Fruit fly (Drosophila melanogaster): ENCODE measurements around the gene ATP7.

The ATP7 gene

dm6 chrX:11823003-11823402 lies 31.8 kb upstream of the ATP7 start (continued):
- TF ChIP-seq CG11762 (GFP tag; optimal IDR thresholded peaks at IDR 0.05; ENCODE audit: insufficient read depth), result peak; percentile 26
- peak; percentile 17 for TF ChIP-seq CG3032 (tag; optimal IDR thresholded peaks at IDR 0.05)
- no peak for TF ChIP-seq Met (GFP tag; optimal IDR thresholded peaks at IDR 0.05)
- TF ChIP-seq Lpt (GFP tag; optimal IDR thresholded peaks at IDR 0.05), result peak; percentile 11
- no peak for TF ChIP-seq fkh (GFP tag; optimal IDR thresholded peaks at IDR 0.05)
- no peak for TF ChIP-seq svp (GFP tag)
- no peak for TF ChIP-seq Gug (GFP tag; IDR thresholded peaks at IDR 0.05)

- TF ChIP-seq CG6276 (GFP tag; optimal IDR thresholded peaks at IDR 0.05), result no peak
- no peak for TF ChIP-seq CG4318 (GFP tag; optimal IDR thresholded peaks at IDR 0.05)
- no peak for TF ChIP-seq CG10631 (GFP tag; optimal IDR thresholded peaks at IDR 0.05)
- no peak for TF ChIP-seq topi (GFP tag; optimal IDR thresholded peaks at IDR 0.05)
- no peak for TF ChIP-seq CG15336 (GFP tag; IDR thresholded peaks at IDR 0.05)
- no peak for TF ChIP-seq OdsH (GFP tag; optimal IDR thresholded peaks at IDR 0.05)
- no peak for TF ChIP-seq fd85E (GFP tag; optimal IDR thresholded peaks at IDR 0.05)
- TF ChIP-seq Lpt (GFP tag; optimal IDR thresholded peaks at IDR 0.05), result no peak
- no peak for TF ChIP-seq Ets96B (tag; optimal IDR thresholded peaks at IDR 0.05)
Observed at dm6 chrX:11828336-11829007, 26.4 kb upstream of the ATP7 start.

- TF ChIP-seq CG34406 (GFP tag; optimal IDR thresholded peaks at IDR 0.05), result no peak
- TF ChIP-seq CG11762 (GFP tag; optimal IDR thresholded peaks at IDR 0.05; ENCODE audit: insufficient read depth), result no peak
- no peak for TF ChIP-seq acj6 (GFP tag; optimal IDR thresholded peaks at IDR 0.05)
Observed at dm6 chrX:11837926-11838325, 16.9 kb upstream of the ATP7 start, which contains the start of gene CG15741. Gene CG15741, minus strand, starts transcription at chrX:11838026.

- no peak for TF ChIP-seq lz (GFP tag; optimal IDR thresholded peaks at IDR 0.05)
- no peak for TF ChIP-seq CG6808 (GFP tag; optimal IDR thresholded peaks at IDR 0.05)
- TF ChIP-seq svp (GFP tag), result no peak
- TF ChIP-seq achi (GFP tag; optimal IDR thresholded peaks at IDR 0.05), result no peak
- TF ChIP-seq Sox14 (GFP tag; optimal IDR thresholded peaks at IDR 0.05), result no peak
- no peak for TF ChIP-seq Met (GFP tag; optimal IDR thresholded peaks at IDR 0.05)
Observed at dm6 chrX:11839308-11839707, 15.5 kb upstream of the ATP7 start, which contains the start of gene Cyp28c1. Gene Cyp28c1, plus strand, starts transcription at chrX:11839608.

- no peak for TF ChIP-seq CG15336 (GFP tag; IDR thresholded peaks at IDR 0.05)
- TF ChIP-seq Eip78C (GFP tag), result peak; percentile 14
- no peak for TF ChIP-seq Met (GFP tag; optimal IDR thresholded peaks at IDR 0.05)
- TF ChIP-seq CG6808 (GFP tag; optimal IDR thresholded peaks at IDR 0.05), result no peak
- TF ChIP-seq fkh (GFP tag; optimal IDR thresholded peaks at IDR 0.05), result no peak
- TF ChIP-seq achi (GFP tag; optimal IDR thresholded peaks at IDR 0.05), result no peak
- TF ChIP-seq esn (GFP tag; optimal IDR thresholded peaks at IDR 0.05), result no peak
Observed at dm6 chrX:11841702-11842378, 13.0 kb upstream of the ATP7 start.

- no peak for TF ChIP-seq lz (GFP tag; optimal IDR thresholded peaks at IDR 0.05)
- peak; percentile 1 for TF ChIP-seq OdsH (GFP tag; optimal IDR thresholded peaks at IDR 0.05)
- no peak for TF ChIP-seq CG7368 (GFP tag; optimal IDR thresholded peaks at IDR 0.05)
- TF ChIP-seq CG15336 (GFP tag; IDR thresholded peaks at IDR 0.05), result peak; percentile 36
- no peak for TF ChIP-seq CG34406 (GFP tag; optimal IDR thresholded peaks at IDR 0.05)
- TF ChIP-seq Eip78C (GFP tag), result peak; percentile 68
- TF ChIP-seq Hr4 (GFP tag; optimal IDR thresholded peaks at IDR 0.05), result peak; percentile 4
- 0 out of 3 replicates have a peak, but pooled peaks have one; percentile 24 for TF ChIP-seq CG6163 (GFP tag; IDR thresholded peaks at IDR 0.05)
Observed at dm6 chrX:11846049-11846718, 8.6 kb upstream of the ATP7 start, which contains the start of gene CG15740. Gene CG15740, minus strand, starts transcription at chrX:11846099.

All from whole organism, prepupa.